Worm (Caenorhabditis elegans): ENCODE data around the gene C16C8.5.

C16C8.5 gene

ce11 chrII:3403535-3403934 is 41.6 kb downstream of the C16C8.5 start, which contains the start of gene nep-8:
Gene nep-8 (plus strand): TSS chrII:3403835.
- no peak for TF ChIP-seq T22C8.4 (GFP tag; IDR thresholded peaks at IDR 0.05)
- no peak for TF ChIP-seq ztf-29 (GFP tag; IDR thresholded peaks at IDR 0.05)
- no peak for TF ChIP-seq ztf-23 (GFP tag; IDR thresholded peaks at IDR 0.05)
- no peak for TF ChIP-seq cog-1 (tag; optimal IDR thresholded peaks at IDR 0.05)
- no peak for TF ChIP-seq flt-1 (GFP tag; IDR thresholded peaks at IDR 0.05)
- TF ChIP-seq med-1 (GFP tag; optimal IDR thresholded peaks at IDR 0.05; ENCODE audit: insufficient read depth), result no peak
- no peak for TF ChIP-seq ref-1 (GFP tag; conservative IDR thresholded peaks at IDR 0.05)
- no peak for TF ChIP-seq tab-1 (GFP tag; IDR thresholded peaks at IDR 0.05)
- no peak for TF ChIP-seq klf-2 (GFP tag; conservative IDR thresholded peaks at IDR 0.05)

ce11 chrII:3402854-3403253 is 42.3 kb downstream of the C16C8.5 start, which contains the start of gene nep-10:
Gene nep-10 (minus strand): TSS chrII:3402954.
- TF ChIP-seq flt-1 (GFP tag; IDR thresholded peaks at IDR 0.05), result no peak
- no peak for TF ChIP-seq klf-2 (GFP tag; conservative IDR thresholded peaks at IDR 0.05)
- TF ChIP-seq tab-1 (GFP tag; IDR thresholded peaks at IDR 0.05), result no peak
- TF ChIP-seq cog-1 (tag; optimal IDR thresholded peaks at IDR 0.05), result no peak
- TF ChIP-seq med-1 (GFP tag; optimal IDR thresholded peaks at IDR 0.05; ENCODE audit: insufficient read depth), result no peak
- no peak for TF ChIP-seq ztf-29 (GFP tag; IDR thresholded peaks at IDR 0.05)
- no peak for TF ChIP-seq ztf-23 (GFP tag; IDR thresholded peaks at IDR 0.05)
- no peak for TF ChIP-seq ref-1 (GFP tag; conservative IDR thresholded peaks at IDR 0.05)
- TF ChIP-seq T22C8.4 (GFP tag; IDR thresholded peaks at IDR 0.05), result no peak

- TF ChIP-seq med-1 (GFP tag; optimal IDR thresholded peaks at IDR 0.05; ENCODE audit: insufficient read depth), result no peak
- no peak for TF ChIP-seq ztf-23 (GFP tag; IDR thresholded peaks at IDR 0.05)
- TF ChIP-seq ztf-29 (GFP tag; IDR thresholded peaks at IDR 0.05), result no peak
- TF ChIP-seq cog-1 (tag; optimal IDR thresholded peaks at IDR 0.05), result no peak
- no peak for TF ChIP-seq ref-1 (GFP tag; conservative IDR thresholded peaks at IDR 0.05)
- TF ChIP-seq klf-2 (GFP tag; conservative IDR thresholded peaks at IDR 0.05), result no peak
- no peak for TF ChIP-seq T22C8.4 (GFP tag; IDR thresholded peaks at IDR 0.05)
Observed at ce11 chrII:3399212-3399611, 46.0 kb downstream of the C16C8.5 start, which contains the start of gene nep-9. Gene nep-9 (minus strand): TSS chrII:3399312.

ce11 chrII:3395484-3395883 is 49.7 kb downstream of the C16C8.5 start, which contains the start of gene nep-20:
Gene nep-20 (minus strand): TSS chrII:3395584.
- TF ChIP-seq med-1 (GFP tag; optimal IDR thresholded peaks at IDR 0.05; ENCODE audit: insufficient read depth), result no peak
